Fruit fly (Drosophila melanogaster) whole organism, embryonic: ENCODE data around the gene CG14961.
A peak's percentile ranks its signal among the peaks of the same experiment; 100 is the strongest.

ENCODE experiments used
- Aef1 ChIP-seq: fragments of 200-800 bp; sonication (Bioruptor generic); IDR thresholded peaks from 3 replicates; pipeline ENCODE4 v1.3.6; 2022; ENCODE audit warnings: missing biosample characterization, missing genetic modification characterization
- Awh ChIP-seq: fragments of 200-800 bp; sonication (Bioruptor generic); IDR thresholded peaks from 2 replicates; pipeline ENCODE4, ENCODE4 v1.3.6; 2022; ENCODE audit warnings: missing biosample characterization, missing genetic modification characterization
- B-H1 ChIP-seq: fragments of 200-800 bp; sonication (Bioruptor generic); IDR thresholded peaks from 3 replicates; pipeline ENCODE4 v1.3.6; 2022; ENCODE audit warnings: missing biosample characterization, missing genetic modification characterization
- Blimp-1 ChIP-seq: fragments of 200-800 bp; sonication (Bioruptor generic); optimal IDR thresholded peaks from 3 replicates; lab custom pipeline; 2018; ENCODE audit warnings: missing biosample characterization, missing genetic modification characterization, mild to moderate bottlenecking, moderate library complexity, missing genetic modification reagents
- CG11398 ChIP-seq: fragments of 200-800 bp; sonication (Bioruptor generic); optimal IDR thresholded peaks from 2 replicates; lab custom pipeline; 2016; ENCODE audit warnings: missing biosample characterization, missing genetic modification characterization
- CG12155 ChIP-seq: fragments of 200-800 bp; sonication (Bioruptor generic); optimal IDR thresholded peaks from 3 replicates; lab custom pipeline; 2016; ENCODE audit warnings: missing biosample characterization, missing genetic modification characterization
- CG14667 ChIP-seq: fragments of 200-800 bp; sonication (Bioruptor generic); IDR thresholded peaks from 2 replicates; pipeline ENCODE4 v1.3.6; 2022; ENCODE audit warnings: missing biosample characterization, missing genetic modification characterization
- CG15011 ChIP-seq: fragments of 200-800 bp; sonication (Bioruptor generic); optimal IDR thresholded peaks from 3 replicates; lab custom pipeline; 2018; ENCODE audit warnings: missing biosample characterization, mild to moderate bottlenecking, missing genetic modification characterization
- CG17385 ChIP-seq: fragments of 200-800 bp; sonication (Bioruptor generic); optimal IDR thresholded peaks from 3 replicates; lab custom pipeline; 2018; ENCODE audit warnings: missing biosample characterization, mild to moderate bottlenecking, missing genetic modification characterization
- CG1832 ChIP-seq: fragments of 200-800 bp; sonication (Bioruptor generic); optimal IDR thresholded peaks from 2 replicates; lab custom pipeline; 2017; ENCODE audit warnings: missing biosample characterization, mild to moderate bottlenecking, missing genetic modification characterization, inconsistent platforms
- CG34224 ChIP-seq: fragments of 200-800 bp; sonication (Bioruptor generic); IDR thresholded peaks from 3 replicates; pipeline ENCODE4 v1.3.6; 2022; ENCODE audit warnings: missing biosample characterization, missing genetic modification characterization; ENCODE audit not compliant: partially characterized antibody
- CG34422 ChIP-seq: fragments of 200-800 bp; sonication (Bioruptor generic); IDR thresholded peaks from 3 replicates; pipeline ENCODE4 v1.3.6; 2022; ENCODE audit warnings: missing biosample characterization, missing genetic modification characterization
- CG3726 ChIP-seq: fragments of 200-800 bp; sonication (Bioruptor generic); IDR thresholded peaks from 3 replicates; pipeline ENCODE4, ENCODE4 v1.3.6; 2022; ENCODE audit warnings: missing biosample characterization, missing genetic modification characterization
- CG3995 ChIP-seq: fragments of 200-800 bp; sonication (Bioruptor generic); optimal IDR thresholded peaks from 3 replicates; lab custom pipeline; 2016; ENCODE audit warnings: missing biosample characterization, missing genetic modification characterization
- CG4328 ChIP-seq: fragments of 200-800 bp; sonication (Bioruptor generic); optimal IDR thresholded peaks from 3 replicates; lab custom pipeline; 2017; ENCODE audit warnings: missing biosample characterization, missing genetic modification reagents, missing genetic modification characterization
- CG4707 ChIP-seq: fragments of 200-800 bp; sonication (Bioruptor generic); optimal IDR thresholded peaks from 2 replicates; lab custom pipeline; 2018; ENCODE audit warnings: missing biosample characterization, mild to moderate bottlenecking, missing genetic modification characterization, moderate library complexity
- CG6654 ChIP-seq: fragments of 200-800 bp; sonication (Bioruptor generic); optimal IDR thresholded peaks from 2 replicates; lab custom pipeline; 2017; ENCODE audit warnings: missing biosample characterization, mild to moderate bottlenecking, missing genetic modification characterization
- CG6813 ChIP-seq: fragments of 200-800 bp; sonication (Bioruptor generic); optimal IDR thresholded peaks from 2 replicates; lab custom pipeline; 2017; ENCODE audit warnings: missing biosample characterization, missing genetic modification characterization, mild to moderate bottlenecking, moderate library complexity, missing genetic modification reagents
- CG7556 ChIP-seq: fragments of 200-800 bp; sonication (Bioruptor generic); optimal IDR thresholded peaks from 2 replicates; lab custom pipeline; 2017; ENCODE audit warnings: missing biosample characterization, mild to moderate bottlenecking, missing genetic modification characterization
- CG8359 ChIP-seq: fragments of 200-800 bp; sonication (Bioruptor generic); optimal IDR thresholded peaks from 2 replicates; lab custom pipeline; 2017; ENCODE audit warnings: missing biosample characterization, mild to moderate bottlenecking, missing genetic modification characterization, borderline replicate concordance
- CTCF ChIP-seq: fragments of 200-800 bp; sonication (Bioruptor generic); optimal IDR thresholded peaks from 2 replicates; lab custom pipeline; 2017; ENCODE audit warnings: missing biosample characterization, mild to moderate bottlenecking, missing genetic modification characterization, moderate library complexity
- Doc2 ChIP-seq: fragments of 200-800 bp; sonication (Bioruptor generic); IDR thresholded peaks from 2 replicates; pipeline ENCODE4 v1.3.6; 2022; ENCODE audit warnings: missing biosample characterization, missing genetic modification characterization
- E2f2 ChIP-seq: fragments of 200-800 bp; sonication (Bioruptor generic); IDR thresholded peaks from 2 replicates; pipeline ENCODE4 v1.3.6; 2022; ENCODE audit warnings: missing biosample characterization, missing genetic modification characterization
- ERR ChIP-seq: fragments of 200-800 bp; sonication (Bioruptor generic); optimal IDR thresholded peaks from 2 replicates; lab custom pipeline; 2016; ENCODE audit warnings: missing biosample characterization, missing genetic modification characterization
- Ets97D ChIP-seq: fragments of 200-800 bp; sonication (Bioruptor generic); optimal IDR thresholded peaks from 3 replicates; lab custom pipeline; 2016; ENCODE audit warnings: missing biosample characterization, missing genetic modification characterization
- Fer2 ChIP-seq: fragments of 200-800 bp; sonication (Bioruptor generic); optimal IDR thresholded peaks from 2 replicates; lab custom pipeline; 2018; ENCODE audit warnings: missing biosample characterization, mild to moderate bottlenecking, missing genetic modification characterization, moderate library complexity
- MBD-R2 ChIP-seq: fragments of 200-800 bp; sonication (Bioruptor generic); IDR thresholded peaks from 2 replicates; pipeline ENCODE4 v1.3.6; 2022; ENCODE audit warnings: missing biosample characterization, missing genetic modification characterization
- Mrtf ChIP-seq: fragments of 200-800 bp; sonication (Bioruptor generic); IDR thresholded peaks from 3 replicates; pipeline ENCODE4 v1.3.6; 2022; ENCODE audit warnings: missing biosample characterization, missing genetic modification characterization
- Nf-YC ChIP-seq: fragments of 200-800 bp; optimal IDR thresholded peaks from 3 replicates; lab custom pipeline; 2019; ENCODE audit warnings: missing biosample characterization, mild to moderate bottlenecking, missing genetic modification characterization, moderate library complexity
- Oli ChIP-seq: fragments of 200-800 bp; sonication (Bioruptor generic); optimal IDR thresholded peaks from 2 replicates; lab custom pipeline; 2018; ENCODE audit warnings: missing biosample characterization, mild to moderate bottlenecking, missing genetic modification characterization, moderate library complexity
- Ptx1 ChIP-seq: fragments of 200-800 bp; sonication (Bioruptor generic); IDR thresholded peaks from 2 replicates; pipeline ENCODE4 v1.3.6; 2022; ENCODE audit warnings: missing biosample characterization, missing genetic modification characterization
- YL-1 ChIP-seq: fragments of 200-800 bp; sonication (Bioruptor generic); optimal IDR thresholded peaks from 3 replicates; lab custom pipeline; 2017; ENCODE audit warnings: missing biosample characterization, mild to moderate bottlenecking, missing genetic modification characterization
- aop ChIP-seq: fragments of 200-800 bp; sonication (Bioruptor generic); IDR thresholded peaks from 2 replicates; pipeline ENCODE4 v1.3.6; 2022; ENCODE audit warnings: missing biosample characterization, missing genetic modification characterization
- btn ChIP-seq: fragments of 200-800 bp; sonication (Bioruptor generic); optimal IDR thresholded peaks from 2 replicates; lab custom pipeline; 2016; ENCODE audit warnings: missing biosample characterization, missing genetic modification characterization
- crol ChIP-seq: fragments of 200-800 bp; sonication (Bioruptor generic); IDR thresholded peaks from 2 replicates; pipeline ENCODE4 v1.3.6; 2022; ENCODE audit warnings: missing biosample characterization, missing genetic modification characterization
- dati ChIP-seq: fragments of 200-800 bp; sonication (Bioruptor generic); IDR thresholded peaks from 2 replicates; pipeline ENCODE4 v1.3.6; 2022; ENCODE audit warnings: missing biosample characterization, missing genetic modification characterization
- dmrt11E ChIP-seq: fragments of 200-800 bp; sonication (Bioruptor generic); optimal IDR thresholded peaks from 3 replicates; lab custom pipeline; 2018; ENCODE audit warnings: missing biosample characterization, mild to moderate bottlenecking, missing genetic modification characterization, moderate library complexity
- eyg ChIP-seq: fragments of 200-800 bp; sonication (Bioruptor generic); optimal IDR thresholded peaks from 3 replicates; lab custom pipeline; 2016; ENCODE audit warnings: missing biosample characterization, missing genetic modification characterization
- h ChIP-seq: fragments of >200 bp; optimal IDR thresholded peaks from 2 replicates; lab custom pipeline; 2017
- hth ChIP-seq: fragments of >200 bp; optimal IDR thresholded peaks from 2 replicates; lab custom pipeline; 2017; ENCODE audit warnings: inconsistent platforms
- kay ChIP-seq: fragments of 200-800 bp; sonication (Bioruptor generic); optimal IDR thresholded peaks from 2 replicates; lab custom pipeline; 2016; ENCODE audit warnings: missing biosample characterization, missing genetic modification characterization
- pb ChIP-seq: fragments of 200-800 bp; sonication (Bioruptor generic); optimal IDR thresholded peaks from 3 replicates; lab custom pipeline; 2016; ENCODE audit warnings: missing biosample characterization, missing genetic modification characterization
- peb ChIP-seq: fragments of 200-800 bp; sonication (Bioruptor generic); IDR thresholded peaks from 2 replicates; pipeline ENCODE4 v1.3.6; 2022; ENCODE audit warnings: missing biosample characterization, missing genetic modification characterization
- salm ChIP-seq: fragments of 200-800 bp; sonication (Bioruptor generic); optimal IDR thresholded peaks from 2 replicates; lab custom pipeline; 2018; ENCODE audit warnings: missing biosample characterization, mild to moderate bottlenecking, missing genetic modification characterization
- sens ChIP-seq: fragments of 200-800 bp; sonication (Bioruptor generic); peaks from one replicate; lab custom pipeline; 2016; ENCODE audit warnings: missing biosample characterization, missing genetic modification characterization
- sens-2 ChIP-seq: fragments of 200-800 bp; sonication (Bioruptor generic); IDR thresholded peaks from 2 replicates; pipeline ENCODE4 v1.3.6; 2022; ENCODE audit warnings: missing biosample characterization, missing genetic modification characterization
- sisA ChIP-seq: fragments of 200-800 bp; sonication (Bioruptor generic); IDR thresholded peaks from 2 replicates; pipeline ENCODE4 v1.3.6; 2022; ENCODE audit warnings: missing biosample characterization, missing genetic modification characterization
- tin ChIP-seq: fragments of 200-800 bp; sonication (Bioruptor generic); optimal IDR thresholded peaks from 3 replicates; lab custom pipeline; 2016; ENCODE audit warnings: missing biosample characterization, missing genetic modification characterization
- tna ChIP-seq: fragments of 200-800 bp; sonication (Bioruptor generic); IDR thresholded peaks from 2 replicates; pipeline ENCODE4 v1.3.6; 2022; ENCODE audit warnings: missing biosample characterization, missing genetic modification characterization; ENCODE audit not compliant: partially characterized antibody
- ttk ChIP-seq: fragments of 200-800 bp; sonication (Bioruptor generic); IDR thresholded peaks from 2 replicates; pipeline ENCODE4 v2.1.2; 2022; ENCODE audit warnings: missing biosample characterization, missing genetic modification characterization
- tx ChIP-seq: fragments of 200-800 bp; sonication (Bioruptor generic); optimal IDR thresholded peaks from 2 replicates; lab custom pipeline; 2016; ENCODE audit warnings: missing biosample characterization, missing genetic modification characterization

The CG14961 gene

dm6 chr3L:3325925-3326903 is 3.6 kb upstream of the CG14961 start, which contains the start of gene Gtpx (continued):
- TF ChIP-seq eyg (no peak), hth (no peak), sisA (GFP tag; lab: Robert Waterston, UW) (no peak), CG8359 (no peak), CG6813 (GFP tag; lab: Kevin White, UChicago) (no peak), CG3726 (GFP tag; lab: Robert Waterston, UW) (no peak), CG4707 (GFP tag; lab: Kevin White, UChicago) (no peak), tin (GFP tag; lab: Kevin White, UChicago) (peak; percentile 13), aop (GFP tag; lab: Robert Waterston, UW) (no peak), peb (GFP tag; lab: Robert Waterston, UW) (no peak), sens (GFP tag; lab: Kevin White, UChicago) (peak; percentile 91), dmrt11E (tag; lab: Kevin White, UChicago) (peak; percentile 8), Oli (no peak), MBD-R2 (GFP tag; lab: Robert Waterston, UW) (no peak), CG1832 (no peak), tna (GFP tag; lab: Robert Waterston, UW) (no peak), Mrtf (no peak), dati (GFP tag; lab: Robert Waterston, UW) (no peak), ERR (GFP tag; lab: Kevin White, UChicago) (no peak), Doc2 (no peak), Fer2 (tag; lab: Kevin White, UChicago) (no peak), E2f2 (peak; percentile 86), h (lab: Kevin White, UChicago) (no peak), CG6654 (GFP tag; lab: Kevin White, UChicago) (no peak), sens-2 (GFP tag; lab: Robert Waterston, UW) (no peak), kay (peak; percentile 20), Ets97D (peak; percentile 77), CG14667 (GFP tag; lab: Robert Waterston, UW) (no peak), CG15011 (GFP tag; lab: Kevin White, UChicago) (no peak), Awh (no peak), B-H1 (GFP tag; lab: Robert Waterston, UW) (no peak), YL-1 (GFP tag; lab: Kevin White, UChicago) (peak; percentile 75), Ptx1 (GFP tag; lab: Robert Waterston, UW) (no peak), ttk (GFP tag; lab: Robert Waterston, UW) (no peak), Nf-YC (tag; lab: Kevin White, UChicago) (peak; percentile 53), CG34224 (GFP tag; lab: Robert Waterston, UW) (no peak), CG11398 (GFP tag; lab: Kevin White, UChicago) (no peak), CG17385 (GFP tag; lab: Kevin White, UChicago) (peak; percentile 49), Blimp-1 (GFP tag; lab: Kevin White, UChicago) (peak; percentile 37), pb (GFP tag; lab: Kevin White, UChicago) (no peak), btn (GFP tag; lab: Kevin White, UChicago) (no peak), tx (GFP tag; lab: Kevin White, UChicago) (peak; percentile 40), CTCF (no peak), CG34422 (0 out of 3 replicates have a peak, but pooled peaks have one; percentile 20), crol (no peak), CG7556 (peak; percentile 8), CG12155 (GFP tag; lab: Kevin White, UChicago) (peak; percentile 32), salm (tag; lab: Kevin White, UChicago) (no peak), CG3995 (peak; percentile 21), Aef1 (GFP tag; lab: Robert Waterston, UW) (no peak), CG4328 (GFP tag; lab: Kevin White, UChicago) (peak; percentile 18)
